Fruit fly (Drosophila melanogaster): Measurements from ENCODE around the gene Orct2.

Orct2 gene

dm6 chr3R:24258333-24258732 is 14.5 kb upstream of the Orct2 start:
- no peak for TF ChIP-seq Mnt (GFP tag; optimal IDR thresholded peaks at IDR 0.05)
- TF ChIP-seq ovo (GFP tag; optimal IDR thresholded peaks at IDR 0.05) = no peak
- no peak for TF ChIP-seq cnc (optimal IDR thresholded peaks at IDR 0.05)
- no peak for TF ChIP-seq Crg-1 (GFP tag; optimal IDR thresholded peaks at IDR 0.05)
- TF ChIP-seq CG12768 (GFP tag; optimal IDR thresholded peaks at IDR 0.05) = no peak
- TF ChIP-seq toe (GFP tag; optimal IDR thresholded peaks at IDR 0.05) = no peak

- TF ChIP-seq pad (GFP tag; optimal IDR thresholded peaks at IDR 0.05) (no peak), Clk (GFP tag; optimal IDR thresholded peaks at IDR 0.05) (peak; percentile 94), ovo (GFP tag; optimal IDR thresholded peaks at IDR 0.05) (peak; percentile 53), tj (GFP tag; optimal IDR thresholded peaks at IDR 0.05) (peak; percentile 74), CG5204 (GFP tag; optimal IDR thresholded peaks at IDR 0.05) (peak; percentile 91), kay (GFP tag; ENCODE audit: borderline replicate concordance) (peak; percentile 84), CG12768 (GFP tag; optimal IDR thresholded peaks at IDR 0.05) (peak; percentile 95), CG11617 (GFP tag; optimal IDR thresholded peaks at IDR 0.05) (peak; percentile 89), CG7101 (tag; optimal IDR thresholded peaks at IDR 0.05) (peak; percentile 97), CG14711 (tag; optimal IDR thresholded peaks at IDR 0.05) (peak; percentile 93), CG7045 (GFP tag; optimal IDR thresholded peaks at IDR 0.05) (peak; percentile 94), CG33017 (tag; optimal IDR thresholded peaks at IDR 0.05) (peak; percentile 97), Hr96 (GFP tag; optimal IDR thresholded peaks at IDR 0.05) (peak; percentile 91), cnc (optimal IDR thresholded peaks at IDR 0.05) (no peak), cic (GFP tag; optimal IDR thresholded peaks at IDR 0.05) (peak; percentile 55), toe (GFP tag; optimal IDR thresholded peaks at IDR 0.05) (peak; percentile 83), Crg-1 (GFP tag; optimal IDR thresholded peaks at IDR 0.05) (peak; percentile 80), Mnt (GFP tag; optimal IDR thresholded peaks at IDR 0.05) (peak; percentile 69), CG1620 (GFP tag; optimal IDR thresholded peaks at IDR 0.05) (peak; percentile 62), bab1 (GFP tag; optimal IDR thresholded peaks at IDR 0.05) (peak; percentile 94)
Observed at dm6 chr3R:24259278-24260040, 13.4 kb upstream of the Orct2 start.

- TF ChIP-seq Crg-1 (GFP tag; optimal IDR thresholded peaks at IDR 0.05) (peak; percentile 4), CG5204 (GFP tag; optimal IDR thresholded peaks at IDR 0.05) (no peak), pad (GFP tag; optimal IDR thresholded peaks at IDR 0.05) (peak; percentile 90), tj (GFP tag; optimal IDR thresholded peaks at IDR 0.05) (peak; percentile 32), CG7045 (GFP tag; optimal IDR thresholded peaks at IDR 0.05) (no peak), CG11617 (GFP tag; optimal IDR thresholded peaks at IDR 0.05) (peak; percentile 35), kay (GFP tag; ENCODE audit: borderline replicate concordance) (peak; percentile 69), toe (GFP tag; optimal IDR thresholded peaks at IDR 0.05) (no peak), Clk (GFP tag; optimal IDR thresholded peaks at IDR 0.05) (no peak)
Observed at dm6 chr3R:24260041-24260379, 12.8 kb upstream of the Orct2 start.

dm6 chr3R:24260411-24260810 is 12.4 kb upstream of the Orct2 start:
- TF ChIP-seq CG5204 (GFP tag; optimal IDR thresholded peaks at IDR 0.05) = no peak
- TF ChIP-seq kay (GFP tag; ENCODE audit: borderline replicate concordance) = peak; percentile 97

dm6 chr3R:24261380-24262021 is 11.3 kb upstream of the Orct2 start:
- TF ChIP-seq tj (GFP tag; optimal IDR thresholded peaks at IDR 0.05) = no peak

- TF ChIP-seq CG5204 (GFP tag; optimal IDR thresholded peaks at IDR 0.05) = no peak
- TF ChIP-seq tj (GFP tag; optimal IDR thresholded peaks at IDR 0.05) = no peak
- no peak for TF ChIP-seq Mnt (GFP tag; optimal IDR thresholded peaks at IDR 0.05)
- no peak for TF ChIP-seq CG14711 (tag; optimal IDR thresholded peaks at IDR 0.05)
- no peak for TF ChIP-seq CG1620 (GFP tag; optimal IDR thresholded peaks at IDR 0.05)
- TF ChIP-seq Crg-1 (GFP tag; optimal IDR thresholded peaks at IDR 0.05) = no peak
- no peak for TF ChIP-seq bab1 (GFP tag; optimal IDR thresholded peaks at IDR 0.05)
- TF ChIP-seq ovo (GFP tag; optimal IDR thresholded peaks at IDR 0.05) = no peak
- TF ChIP-seq CG11617 (GFP tag; optimal IDR thresholded peaks at IDR 0.05) = no peak
Observed at dm6 chr3R:24262923-24263322, 9.9 kb upstream of the Orct2 start.

- TF ChIP-seq Hr96 (GFP tag; optimal IDR thresholded peaks at IDR 0.05) = no peak
- TF ChIP-seq CG33017 (tag; optimal IDR thresholded peaks at IDR 0.05) = peak; percentile 17
- TF ChIP-seq CG14711 (tag; optimal IDR thresholded peaks at IDR 0.05) = no peak
- no peak for TF ChIP-seq bab1 (GFP tag; optimal IDR thresholded peaks at IDR 0.05)
- no peak for TF ChIP-seq CG7045 (GFP tag; optimal IDR thresholded peaks at IDR 0.05)
- peak; percentile 37 for TF ChIP-seq toe (GFP tag; optimal IDR thresholded peaks at IDR 0.05)
Observed at dm6 chr3R:24263588-24264413, 9.0 kb upstream of the Orct2 start.
